Worm (Caenorhabditis elegans) whole organism, young adult: ENCODE measurements around the gene srh-276.

Experiments used
- bed-1 ChIP-seq: fragments of 200-800 bp; sonication (Bioruptor generic); IDR thresholded peaks from 2 replicates; pipeline ENCODE4 v1.3.6; 2022; ENCODE audit warnings: missing genetic modification reagents, missing genetic modification characterization, missing compliant biosample characterization
- lin-40 ChIP-seq: sonication (generic microtip); optimal IDR thresholded peaks from 2 replicates; lab custom pipeline; 2016; ENCODE audit warnings: missing genetic modification characterization, mild to moderate bottlenecking, missing compliant biosample characterization, missing genotype, missing genetic modification reagents
- nfyb-1 ChIP-seq: fragments of 200-800 bp; sonication (Bioruptor generic); IDR thresholded peaks from 2 replicates; pipeline ENCODE4 v1.3.6; 2022; ENCODE audit warnings: missing genetic modification reagents, missing genetic modification characterization, missing compliant biosample characterization
- snpc-3.4 ChIP-seq: sonication (generic microtip); optimal IDR thresholded peaks from 2 replicates; lab custom pipeline; 2017; ENCODE audit warnings: missing genetic modification characterization, mild to moderate bottlenecking, missing compliant biosample characterization, antibody characterized with exemption, moderate library complexity, missing genotype, missing genetic modification reagents
- unc-62 ChIP-seq: fragments of 150-350 bp; optimal IDR thresholded peaks from 2 replicates; lab custom pipeline; 2014; ENCODE audit warnings: missing biosample characterization, missing genetic modification reagents, missing genetic modification characterization

DNA sequence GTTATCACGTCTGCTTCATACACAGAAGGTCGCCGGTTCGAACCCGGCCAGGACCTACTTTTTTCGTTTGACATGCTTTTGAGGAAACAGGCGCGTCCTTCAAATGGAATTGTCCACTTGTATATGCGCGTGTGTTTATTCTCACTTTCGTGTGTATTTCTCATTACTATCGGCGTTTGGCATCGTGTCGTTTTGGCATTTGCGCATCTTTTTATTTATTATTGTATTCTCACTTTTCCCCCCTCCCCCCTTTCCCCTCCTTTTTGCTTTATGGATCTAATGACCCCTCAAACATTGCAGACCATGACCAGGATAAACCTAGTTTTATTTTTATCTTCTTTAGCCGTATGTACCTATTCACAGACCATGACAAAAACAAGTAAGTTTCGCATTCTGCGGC lies 11.8 kb upstream of the srh-276 start, which contains the start of gene F21A3.3:
- TF ChIP-seq bed-1 = no peak
- TF ChIP-seq lin-40 (tag; lab: Kevin White, UChicago) = no peak
- TF ChIP-seq snpc-3.4 (tag; lab: Kevin White, UChicago) = no peak
- no peak for TF ChIP-seq unc-62 (GFP tag; lab: Kevin White, UChicago)
- TF ChIP-seq nfyb-1 (GFP tag; lab: Robert Waterston, UW) = no peak
